Worm (Caenorhabditis elegans) whole organism, midembryonic: ENCODE data around the gene snrp-40.1.

ENCODE experiments used
- T22C8.4 ChIP-seq: fragments of 200-800 bp; sonication (Bioruptor generic); IDR thresholded peaks from 2 replicates; pipeline ENCODE4 v1.3.6; 2022; ENCODE audit warnings: missing genetic modification characterization, missing compliant biosample characterization
- flt-1 ChIP-seq: fragments of 200-800 bp; sonication (Bioruptor generic); IDR thresholded peaks from 2 replicates; pipeline ENCODE4 v1.3.6; 2022; ENCODE audit warnings: missing genetic modification characterization, missing compliant biosample characterization
- klf-2 ChIP-seq: fragments of 200-800 bp; sonication (Bioruptor generic); conservative IDR thresholded peaks from 2 replicates; pipeline ENCODE4 v1.3.6; 2022; ENCODE audit warnings: missing genetic modification reagents, missing genetic modification characterization, missing compliant biosample characterization

DNA sequence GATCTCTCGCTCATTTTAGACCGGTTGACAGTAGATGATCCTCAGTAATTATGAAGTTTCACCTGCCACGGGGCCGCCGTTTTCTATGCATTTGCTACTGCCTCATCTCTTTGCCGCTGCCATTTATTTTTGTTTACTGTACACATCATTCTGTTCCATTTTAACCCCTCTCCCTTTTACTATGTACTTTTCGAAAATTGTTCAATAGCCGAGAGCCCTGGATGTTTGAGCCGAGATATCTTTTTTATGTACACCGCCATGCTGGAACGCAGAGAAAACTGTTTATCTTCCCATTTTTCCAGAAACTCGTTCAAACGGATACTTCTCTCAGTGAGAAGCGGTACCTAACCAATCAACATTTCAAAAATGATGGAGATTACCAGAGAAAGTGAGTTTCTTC, 28.7 kb downstream of the snrp-40.1 start, which contains the start of gene ifa-1:
- TF ChIP-seq klf-2 (no peak), flt-1 (GFP tag; lab: Robert Waterston, UW) (no peak), T22C8.4 (GFP tag; lab: Robert Waterston, UW) (no peak)
